Fruit fly (Drosophila melanogaster) whole organism, embryonic: Measurements from ENCODE around the gene nuf.

ENCODE experiments used
- Aef1 ChIP-seq: fragments of 200-800 bp; sonication (Bioruptor generic); IDR thresholded peaks from 3 replicates; pipeline ENCODE4 v1.3.6; 2022; ENCODE audit warnings: missing biosample characterization, missing genetic modification characterization
- B-H1 ChIP-seq: fragments of 200-800 bp; sonication (Bioruptor generic); IDR thresholded peaks from 3 replicates; pipeline ENCODE4 v1.3.6; 2022; ENCODE audit warnings: missing biosample characterization, missing genetic modification characterization
- Bgb ChIP-seq: fragments of 200-800 bp; sonication (Bioruptor generic); IDR thresholded peaks from 2 replicates; pipeline ENCODE4 v1.3.6; 2022; ENCODE audit warnings: missing biosample characterization, missing genetic modification characterization; ENCODE audit not compliant: partially characterized antibody
- CG10979 ChIP-seq: fragments of 200-800 bp; sonication (Bioruptor generic); optimal IDR thresholded peaks from 2 replicates; lab custom pipeline; 2018; ENCODE audit warnings: missing biosample characterization, mild to moderate bottlenecking, missing genetic modification characterization, moderate library complexity
- CG11695 ChIP-seq: fragments of 200-800 bp; sonication (Bioruptor generic); IDR thresholded peaks from 3 replicates; pipeline ENCODE4 v1.3.6; 2022; ENCODE audit warnings: missing biosample characterization, missing genetic modification characterization
- CG12071 ChIP-seq: fragments of 200-800 bp; sonication (Bioruptor generic); optimal IDR thresholded peaks from 3 replicates; lab custom pipeline; 2018; ENCODE audit warnings: missing biosample characterization, mild to moderate bottlenecking, missing genetic modification characterization
- CG12744 ChIP-seq: fragments of 200-800 bp; sonication (Bioruptor generic); optimal IDR thresholded peaks from 2 replicates; lab custom pipeline; 2016; ENCODE audit warnings: missing biosample characterization, missing genetic modification characterization
- CG14710 ChIP-seq: fragments of 200-800 bp; sonication (Bioruptor generic); optimal IDR thresholded peaks from 3 replicates; lab custom pipeline; 2019; ENCODE audit warnings: missing biosample characterization, mild to moderate bottlenecking, missing genetic modification characterization, moderate library complexity
- CG1647 ChIP-seq: fragments of 200-800 bp; sonication (Bioruptor generic); optimal IDR thresholded peaks from 3 replicates; lab custom pipeline; 2016; ENCODE audit warnings: missing biosample characterization, missing genetic modification characterization
- CG16813 ChIP-seq: fragments of 200-800 bp; sonication (Bioruptor generic); IDR thresholded peaks from 3 replicates; pipeline ENCODE4 v1.3.6; 2022; ENCODE audit warnings: missing biosample characterization, missing genetic modification characterization; ENCODE audit not compliant: partially characterized antibody
- CG17802 ChIP-seq: fragments of 200-800 bp; sonication (Bioruptor generic); optimal IDR thresholded peaks from 2 replicates; lab custom pipeline; 2018; ENCODE audit warnings: missing biosample characterization, mild to moderate bottlenecking, missing genetic modification characterization, moderate library complexity
- CG18476 ChIP-seq: fragments of 200-800 bp; sonication (Bioruptor generic); optimal IDR thresholded peaks from 2 replicates; lab custom pipeline; 2016; ENCODE audit warnings: missing biosample characterization, mild to moderate bottlenecking, missing genetic modification characterization
- CG30431 ChIP-seq: fragments of 200-800 bp; sonication (Bioruptor generic); optimal IDR thresholded peaks from 2 replicates; lab custom pipeline; 2017; ENCODE audit warnings: missing biosample characterization, missing genetic modification characterization
- CG31224 ChIP-seq: fragments of 200-800 bp; sonication (Bioruptor generic); IDR thresholded peaks from 2 replicates; pipeline ENCODE4 v1.3.6; 2022; ENCODE audit warnings: missing biosample characterization, missing genetic modification characterization
- CG31441 ChIP-seq: fragments of 200-800 bp; sonication (Bioruptor generic); IDR thresholded peaks from 2 replicates; pipeline ENCODE4 v1.3.6; 2022; ENCODE audit warnings: missing biosample characterization, missing genetic modification characterization
- CG32772 ChIP-seq: fragments of 200-800 bp; sonication (Bioruptor generic); IDR thresholded peaks from 2 replicates; pipeline ENCODE4 v1.3.6; 2022; ENCODE audit warnings: missing biosample characterization, missing genetic modification characterization
- CG4404 ChIP-seq: fragments of 200-800 bp; sonication (Bioruptor generic); IDR thresholded peaks from 2 replicates; pipeline ENCODE4 v1.3.6; 2022; ENCODE audit warnings: missing biosample characterization, missing genetic modification characterization
- CG7786 ChIP-seq: fragments of 200-800 bp; sonication (Bioruptor generic); optimal IDR thresholded peaks from 2 replicates; lab custom pipeline; 2016; ENCODE audit warnings: missing biosample characterization, missing genetic modification characterization
- CG8089 ChIP-seq: fragments of 200-800 bp; sonication (Bioruptor generic); optimal IDR thresholded peaks from 3 replicates; lab custom pipeline; 2016; ENCODE audit warnings: missing biosample characterization, missing genetic modification characterization
- CG8924 ChIP-seq: fragments of 200-800 bp; optimal IDR thresholded peaks from 3 replicates; lab custom pipeline; 2019; ENCODE audit warnings: missing biosample characterization, mild to moderate bottlenecking, missing genetic modification characterization, moderate library complexity
- CG9932 ChIP-seq: fragments of 200-800 bp; sonication (Bioruptor generic); IDR thresholded peaks from 2 replicates; pipeline ENCODE4 v1.3.6; 2022; ENCODE audit warnings: missing biosample characterization, missing genetic modification characterization
- Dek ChIP-seq: fragments of 200-800 bp; sonication (Bioruptor generic); optimal IDR thresholded peaks from 3 replicates; lab custom pipeline; 2019; ENCODE audit warnings: missing biosample characterization, mild to moderate bottlenecking, missing genetic modification characterization, moderate library complexity
- Dip2 ChIP-seq: fragments of 200-800 bp; sonication (Bioruptor generic); IDR thresholded peaks from 2 replicates; pipeline ENCODE4 v1.3.6; 2022; ENCODE audit warnings: missing biosample characterization, missing genetic modification characterization
- Doc3 ChIP-seq: fragments of 200-800 bp; sonication (Bioruptor generic); IDR thresholded peaks from 3 replicates; pipeline ENCODE4 v1.3.6; 2022; ENCODE audit warnings: missing biosample characterization, missing genetic modification characterization; ENCODE audit not compliant: partially characterized antibody
- Fer3 ChIP-seq: fragments of 200-800 bp; sonication (Bioruptor generic); optimal IDR thresholded peaks from 2 replicates; lab custom pipeline; 2018; ENCODE audit warnings: missing biosample characterization, mild to moderate bottlenecking, missing genetic modification characterization, moderate library complexity
- Gsc ChIP-seq: fragments of 200-800 bp; sonication (Bioruptor generic); IDR thresholded peaks from 2 replicates; pipeline ENCODE4 v1.3.6; 2022; ENCODE audit warnings: missing biosample characterization, missing genetic modification characterization
- HHEX ChIP-seq: fragments of 200-800 bp; sonication (Bioruptor generic); optimal IDR thresholded peaks from 3 replicates; lab custom pipeline; 2017; ENCODE audit warnings: missing biosample characterization, mild to moderate bottlenecking, missing genetic modification characterization, missing genetic modification reagents
- Max ChIP-seq: fragments of 200-800 bp; sonication (Bioruptor generic); optimal IDR thresholded peaks from 2 replicates; lab custom pipeline; 2016; ENCODE audit warnings: missing biosample characterization, mild to moderate bottlenecking, missing genetic modification characterization
- NC2α ChIP-seq: fragments of 200-800 bp; sonication (Bioruptor generic); optimal IDR thresholded peaks from 2 replicates; lab custom pipeline; 2016; ENCODE audit warnings: missing biosample characterization, missing genetic modification characterization
- Rx ChIP-seq: fragments of 200-800 bp; sonication (Bioruptor generic); IDR thresholded peaks from 2 replicates; pipeline ENCODE4 v1.3.6; 2022; ENCODE audit warnings: missing biosample characterization, missing genetic modification characterization
- ash1 ChIP-seq: fragments of 200-800 bp; sonication (Bioruptor generic); optimal IDR thresholded peaks from 2 replicates; lab custom pipeline; 2018; ENCODE audit warnings: missing biosample characterization, mild to moderate bottlenecking, missing genetic modification characterization
- bsh ChIP-seq, 2 experiments: fragments of 200-800 bp; sonication (Bioruptor generic); optimal IDR thresholded peaks; 2 replicates each; lab custom pipeline; 2017 to 2018; ENCODE audit warnings: mild to moderate bottlenecking in 2 of 2, missing biosample characterization in 2 of 2, missing genetic modification characterization in 2 of 2, moderate library complexity in 1 of 2
- chn ChIP-seq: fragments of 200-800 bp; sonication (Bioruptor generic); optimal IDR thresholded peaks from 2 replicates; lab custom pipeline; 2016; ENCODE audit warnings: missing biosample characterization, missing genetic modification characterization
- danr ChIP-seq: fragments of 200-800 bp; sonication (Bioruptor generic); IDR thresholded peaks from 2 replicates; pipeline ENCODE4 v1.3.6; 2022; ENCODE audit warnings: missing biosample characterization, missing genetic modification characterization
- dimm ChIP-seq: fragments of 200-800 bp; sonication (Bioruptor generic); IDR thresholded peaks from 2 replicates; pipeline ENCODE4 v1.3.6; 2022; ENCODE audit warnings: missing biosample characterization, missing genetic modification characterization
- eve ChIP-seq, 2 experiments: fragments of >200 bp; optimal IDR thresholded peaks; 2 replicates each; lab custom pipeline; 2017; ENCODE audit warnings: missing biosample characterization in 2 of 2, missing genetic modification characterization in 2 of 2
- eyg ChIP-seq: fragments of 200-800 bp; sonication (Bioruptor generic); optimal IDR thresholded peaks from 3 replicates; lab custom pipeline; 2016; ENCODE audit warnings: missing biosample characterization, missing genetic modification characterization
- fd102C ChIP-seq: fragments of 200-800 bp; sonication (Bioruptor generic); optimal IDR thresholded peaks from 2 replicates; lab custom pipeline; 2018; ENCODE audit warnings: missing biosample characterization, mild to moderate bottlenecking, missing genetic modification characterization, moderate library complexity
- fu2 ChIP-seq: fragments of 200-800 bp; sonication (Bioruptor generic); optimal IDR thresholded peaks from 2 replicates; lab custom pipeline; 2016; ENCODE audit warnings: missing biosample characterization, missing genetic modification characterization
- kay ChIP-seq: fragments of 200-800 bp; sonication (Bioruptor generic); optimal IDR thresholded peaks from 2 replicates; lab custom pipeline; 2016; ENCODE audit warnings: missing biosample characterization, missing genetic modification characterization
- lab ChIP-seq: fragments of 200-800 bp; sonication (Bioruptor generic); optimal IDR thresholded peaks from 3 replicates; lab custom pipeline; 2017; ENCODE audit warnings: missing biosample characterization, missing genetic modification characterization, mild to moderate bottlenecking, moderate library complexity, missing genetic modification reagents
- lmd ChIP-seq: fragments of 200-800 bp; sonication (Bioruptor generic); IDR thresholded peaks from 2 replicates; pipeline ENCODE4 v1.3.6; 2022; ENCODE audit warnings: missing biosample characterization, missing genetic modification characterization
- onecut ChIP-seq: fragments of 200-800 bp; sonication (Bioruptor generic); IDR thresholded peaks from 2 replicates; pipeline ENCODE4 v1.3.6; 2022; ENCODE audit warnings: missing biosample characterization, missing genetic modification characterization
- rib ChIP-seq: fragments of 200-800 bp; sonication (Bioruptor generic); IDR thresholded peaks from 2 replicates; pipeline ENCODE4 v1.3.6; 2022; ENCODE audit warnings: missing biosample characterization, missing genetic modification characterization
- shn ChIP-seq: fragments of 200-800 bp; sonication (Bioruptor generic); optimal IDR thresholded peaks from 3 replicates; lab custom pipeline; 2016; ENCODE audit warnings: missing biosample characterization, missing genetic modification characterization
- sima ChIP-seq: fragments of 200-800 bp; sonication (Bioruptor generic); optimal IDR thresholded peaks from 2 replicates; lab custom pipeline; 2016; ENCODE audit warnings: missing biosample characterization, missing genetic modification characterization
- sisA ChIP-seq: fragments of 200-800 bp; sonication (Bioruptor generic); IDR thresholded peaks from 2 replicates; pipeline ENCODE4 v1.3.6; 2022; ENCODE audit warnings: missing biosample characterization, missing genetic modification characterization
- sob ChIP-seq: fragments of 200-800 bp; sonication (Bioruptor generic); IDR thresholded peaks from 2 replicates; pipeline ENCODE4 v1.3.6; 2022; ENCODE audit warnings: missing biosample characterization, missing genetic modification characterization
- tio ChIP-seq: fragments of 200-800 bp; sonication (Bioruptor generic); optimal IDR thresholded peaks from 2 replicates; lab custom pipeline; 2017; ENCODE audit warnings: missing biosample characterization, missing genetic modification characterization, inconsistent platforms
- tna ChIP-seq: fragments of 200-800 bp; sonication (Bioruptor generic); IDR thresholded peaks from 2 replicates; pipeline ENCODE4 v1.3.6; 2022; ENCODE audit warnings: missing biosample characterization, missing genetic modification characterization; ENCODE audit not compliant: partially characterized antibody
- tx ChIP-seq: fragments of 200-800 bp; sonication (Bioruptor generic); optimal IDR thresholded peaks from 2 replicates; lab custom pipeline; 2016; ENCODE audit warnings: missing biosample characterization, missing genetic modification characterization
- wdn ChIP-seq: fragments of 200-800 bp; sonication (Bioruptor generic); IDR thresholded peaks from 2 replicates; pipeline ENCODE4 v1.3.6; 2022; ENCODE audit warnings: missing biosample characterization, missing genetic modification characterization
- wor ChIP-seq: fragments of 200-800 bp; sonication (Bioruptor generic); IDR thresholded peaks from 2 replicates; pipeline ENCODE4 v1.3.6; 2022; ENCODE audit warnings: missing biosample characterization, missing genetic modification characterization

nuf gene

DNA sequence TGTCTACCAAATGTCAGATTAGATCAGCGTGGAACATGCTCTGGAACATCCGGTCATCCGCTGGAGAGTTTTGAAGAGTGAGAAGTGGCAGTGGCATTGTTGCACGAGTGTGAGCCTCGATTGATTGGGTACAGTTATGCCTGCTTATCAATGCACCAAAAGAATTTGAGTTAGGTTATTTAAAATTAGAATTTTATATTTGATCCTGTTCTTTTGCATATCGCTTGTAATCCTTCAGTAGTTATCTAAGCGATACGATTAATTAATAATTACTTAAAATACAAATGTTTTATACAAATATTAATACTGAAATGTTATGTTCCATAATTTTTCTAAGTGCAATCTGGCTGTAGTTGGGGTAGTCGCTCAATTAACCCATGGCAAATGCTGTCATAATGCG is 38.1 kb upstream of the nuf start (continued):
- TF ChIP-seq CG16813 (GFP tag; lab: Robert Waterston, UW) (no peak), lmd (0 out of 2 replicates have a peak, but pooled peaks have one; percentile 6), B-H1 (GFP tag; lab: Robert Waterston, UW) (no peak), chn (GFP tag; lab: Kevin White, UChicago) (no peak), CG9932 (GFP tag; lab: Robert Waterston, UW) (no peak), kay (GFP tag; lab: Kevin White, UChicago) (no peak), wor (GFP tag; lab: Robert Waterston, UW) (no peak), NC2α (no peak), CG8924 (tag; lab: Kevin White, UChicago) (no peak), Bgb (GFP tag; lab: Robert Waterston, UW) (no peak), Rx (GFP tag; lab: Robert Waterston, UW) (no peak), shn (GFP tag; lab: Kevin White, UChicago) (no peak), CG18476 (GFP tag; lab: Kevin White, UChicago) (no peak), Aef1 (GFP tag; lab: Robert Waterston, UW) (no peak), sob (GFP tag; lab: Robert Waterston, UW) (no peak), CG1647 (GFP tag; lab: Kevin White, UChicago) (no peak), dimm (no peak), Dip2 (GFP tag; lab: Robert Waterston, UW) (no peak), danr (GFP tag; lab: Robert Waterston, UW) (no peak), tna (GFP tag; lab: Robert Waterston, UW) (no peak), HHEX (GFP tag; lab: Kevin White, UChicago) (no peak), sisA (GFP tag; lab: Robert Waterston, UW) (no peak), CG14710 (tag; lab: Kevin White, UChicago) (no peak), Doc3 (no peak), CG12744 (GFP tag; lab: Kevin White, UChicago) (no peak), sima (GFP tag; lab: Kevin White, UChicago) (no peak), eve (GFP tag; optimal IDR thresholded peaks at IDR 0.05; lab: Kevin White, UChicago) (no peak), Fer3 (no peak), onecut (GFP tag; lab: Robert Waterston, UW) (no peak), ash1 (GFP tag; lab: Kevin White, UChicago) (no peak), CG17802 (no peak), CG7786 (GFP tag; lab: Kevin White, UChicago) (no peak), fd102C (GFP tag; lab: Kevin White, UChicago) (no peak), bsh (GFP tag; optimal IDR thresholded peaks at IDR 0.05; lab: Kevin White, UChicago) (peak in 1 of 2 experiments; percentile 7), Max (GFP tag; lab: Kevin White, UChicago) (no peak), CG8089 (GFP tag; lab: Kevin White, UChicago) (no peak), lab (no peak), tio (no peak), Gsc (GFP tag; lab: Robert Waterston, UW) (no peak), fu2 (GFP tag; lab: Kevin White, UChicago) (no peak), Dek (tag; lab: Kevin White, UChicago) (no peak), rib (GFP tag; lab: Robert Waterston, UW) (no peak), CG31224 (GFP tag; lab: Robert Waterston, UW) (no peak), CG4404 (GFP tag; lab: Robert Waterston, UW) (peak; percentile 52), eyg (GFP tag; lab: Kevin White, UChicago) (no peak), CG30431 (GFP tag; lab: Kevin White, UChicago) (no peak), tx (GFP tag; lab: Kevin White, UChicago) (no peak), CG12071 (GFP tag; lab: Kevin White, UChicago) (no peak), CG10979 (tag; lab: Kevin White, UChicago) (peak; percentile 4), CG11695 (no peak), CG31441 (GFP tag; lab: Robert Waterston, UW) (0 out of 2 replicates have a peak, but pooled peaks have one; percentile 16), CG32772 (GFP tag; lab: Robert Waterston, UW) (no peak), wdn (GFP tag; lab: Robert Waterston, UW) (no peak)
